Fruit fly (Drosophila melanogaster): ENCODE measurements around the gene sgl.

sgl gene

dm6 chr3L:6981109-6981741, 16.7 kb upstream of the sgl start (continued):
- TF ChIP-seq crol (GFP tag; IDR thresholded peaks at IDR 0.05) (peak; percentile 98), cg (GFP tag; optimal IDR thresholded peaks at IDR 0.05) (no peak), H2.0 (GFP tag; IDR thresholded peaks at IDR 0.05) (no peak), CG17802 (tag; optimal IDR thresholded peaks at IDR 0.05) (no peak), ro (GFP tag; IDR thresholded peaks at IDR 0.05) (no peak), CG6654 (GFP tag; optimal IDR thresholded peaks at IDR 0.05) (no peak), Deaf1 (tag; optimal IDR thresholded peaks at IDR 0.05) (peak; percentile 6), cwo (GFP tag; optimal IDR thresholded peaks at IDR 0.05) (peak; percentile 53), twi (tag; optimal IDR thresholded peaks at IDR 0.05) (peak; percentile 79), CG10543 (GFP tag; optimal IDR thresholded peaks at IDR 0.05) (peak; percentile 38), CG1832 (GFP tag; optimal IDR thresholded peaks at IDR 0.05) (peak; percentile 71), HLHmδ (GFP tag; optimal IDR thresholded peaks at IDR 0.05) (no peak), abd-A (tag; optimal IDR thresholded peaks at IDR 0.05) (peak; percentile 71), ci (GFP tag; IDR thresholded peaks at IDR 0.05) (peak; percentile 80), CG10267 (tag; optimal IDR thresholded peaks at IDR 0.05) (no peak), al (GFP tag; IDR thresholded peaks at IDR 0.05) (no peak), CG4360 (GFP tag; IDR thresholded peaks at IDR 0.05) (peak; percentile 95), chm (GFP tag; IDR thresholded peaks at IDR 0.05) (no peak), Nf-YC (tag; optimal IDR thresholded peaks at IDR 0.05) (peak; percentile 13), CG8478 (optimal IDR thresholded peaks at IDR 0.05) (peak; percentile 28)

- TF ChIP-seq CG2712 (tag; optimal IDR thresholded peaks at IDR 0.05) (peak; percentile 51), row (GFP tag; IDR thresholded peaks at IDR 0.05) (0 out of 3 replicates have a peak, but pooled peaks have one; percentile 10), gem (tag; optimal IDR thresholded peaks at IDR 0.05) (peak; percentile 25), CG14441 (GFP tag; IDR thresholded peaks at IDR 0.05) (no peak), sd (tag; optimal IDR thresholded peaks at IDR 0.05) (no peak), lola (GFP tag; optimal IDR thresholded peaks at IDR 0.05) (peak in 1 of 3 experiments; percentile 14), jumu (GFP tag; optimal IDR thresholded peaks at IDR 0.05) (no peak), CG15269 (tag; optimal IDR thresholded peaks at IDR 0.05) (no peak), grn (GFP tag; optimal IDR thresholded peaks at IDR 0.05) (no peak), corto (GFP tag; optimal IDR thresholded peaks at IDR 0.05) (no peak), cato (GFP tag; optimal IDR thresholded peaks at IDR 0.05; ENCODE audit: borderline replicate concordance) (no peak), dmrt99B (tag; optimal IDR thresholded peaks at IDR 0.05) (peak; percentile 6), Sox102F (GFP tag; optimal IDR thresholded peaks at IDR 0.05) (peak; percentile 12), CG30431 (GFP tag; optimal IDR thresholded peaks at IDR 0.05) (no peak), Six4 (GFP tag; optimal IDR thresholded peaks at IDR 0.05) (no peak), CG18262 (tag; optimal IDR thresholded peaks at IDR 0.05) (peak; percentile 55), CG17361 (GFP tag; IDR thresholded peaks at IDR 0.05) (peak; percentile 27; the same call in 1 of the 3 replicates), grau (tag; optimal IDR thresholded peaks at IDR 0.05) (peak; percentile 57), CG11504 (tag; optimal IDR thresholded peaks at IDR 0.05) (peak; percentile 33), CG3281 (GFP tag; optimal IDR thresholded peaks at IDR 0.05) (no peak), CG13424 (tag; optimal IDR thresholded peaks at IDR 0.05) (no peak), Sox100B (GFP tag; optimal IDR thresholded peaks at IDR 0.05) (peak; percentile 9), CG7839 (tag; optimal IDR thresholded peaks at IDR 0.05) (peak; percentile 4), Ssrp (tag; optimal IDR thresholded peaks at IDR 0.05) (peak; percentile 13), nmo (GFP tag; optimal IDR thresholded peaks at IDR 0.05) (peak; percentile 3), CG2678 (tag; optimal IDR thresholded peaks at IDR 0.05) (peak; percentile 10), Ada2b (GFP tag; IDR thresholded peaks at IDR 0.05) (no peak), CG31441 (GFP tag; IDR thresholded peaks at IDR 0.05) (peak; percentile 36; the same call in 1 of the 2 replicates), Nf-YB (GFP tag; optimal IDR thresholded peaks at IDR 0.05) (no peak)
Observed at dm6 chr3L:6980553-6980952, 16.0 kb upstream of the sgl start.

Measured in whole organism, embryonic.